Worm (Caenorhabditis elegans): Measurements from ENCODE around the gene inx-11.

inx-11 gene

ce11 chrV:12513900-12514299, 26.9 kb downstream of the inx-11 start:
- no peak for TF ChIP-seq alr-1 (tag; optimal IDR thresholded peaks at IDR 0.05; ENCODE audit: borderline replicate concordance)
- peak; percentile 25 for TF ChIP-seq hpl-2 (GFP tag; optimal IDR thresholded peaks at IDR 0.05)
- TF ChIP-seq lin-35 (GFP tag; optimal IDR thresholded peaks at IDR 0.05), result peak in 1 of 2 experiments; percentile 7
- no peak for TF ChIP-seq lir-3 (tag; optimal IDR thresholded peaks at IDR 0.05; ENCODE audit: poor library complexity)
- TF ChIP-seq nhr-71 (tag; optimal IDR thresholded peaks at IDR 0.05), result peak; percentile 10
- peak; percentile 12 for TF ChIP-seq skn-1 (tag; optimal IDR thresholded peaks at IDR 0.05)
- peak; percentile 1 for TF ChIP-seq nhr-20 (tag; optimal IDR thresholded peaks at IDR 0.05)
- TF ChIP-seq elt-2 (tag; optimal IDR thresholded peaks at IDR 0.05), result peak; percentile 45

DNA sequence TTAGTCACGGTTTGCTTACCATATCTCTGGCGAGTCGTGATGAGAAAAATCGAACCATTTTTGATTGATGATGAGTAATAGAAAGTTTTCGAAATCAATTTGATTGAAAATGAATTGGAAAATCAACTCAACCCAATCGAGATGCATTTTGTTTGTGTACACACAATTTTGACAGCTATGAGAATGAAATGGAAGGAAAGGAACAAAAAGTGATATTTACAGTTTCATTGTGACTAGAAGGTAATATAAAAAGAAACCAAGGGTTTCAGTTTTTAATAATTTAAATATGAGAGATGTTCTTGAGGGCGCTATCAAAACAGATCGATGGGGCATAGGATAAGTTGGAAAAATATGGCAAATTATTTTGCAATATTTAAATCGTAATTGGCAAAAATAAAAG, 30.1 kb downstream of the inx-11 start, which contains the start of gene cal-1:
Gene cal-1, minus strand, starts transcription at position 101 of the 400 bp plus-strand sequence.
- TF ChIP-seq rnt-1 (tag; optimal IDR thresholded peaks at IDR 0.05), result no peak
- no peak for TF ChIP-seq ama-1 (optimal IDR thresholded peaks at IDR 0.05)
- no peak for TF ChIP-seq C16A3.4 (tag; optimal IDR thresholded peaks at IDR 0.05)
- TF ChIP-seq lir-3 (tag; optimal IDR thresholded peaks at IDR 0.05; ENCODE audit: poor library complexity), result no peak
- no peak for TF ChIP-seq unc-86 (tag; optimal IDR thresholded peaks at IDR 0.05)
- no peak for TF ChIP-seq lin-39 (tag; optimal IDR thresholded peaks at IDR 0.05)

ce11 chrV:12517757-12518156, 30.7 kb downstream of the inx-11 start:
- TF ChIP-seq mdl-1 (tag; optimal IDR thresholded peaks at IDR 0.05), result no peak
- TF ChIP-seq zip-4 (GFP tag; optimal IDR thresholded peaks at IDR 0.05), result no peak
- TF ChIP-seq C34B4.2 (tag; optimal IDR thresholded peaks at IDR 0.05), result no peak
- TF ChIP-seq ztf-4 (tag; optimal IDR thresholded peaks at IDR 0.05), result no peak
- TF ChIP-seq lsy-2 (tag; optimal IDR thresholded peaks at IDR 0.05), result peak; percentile 25 to 39
- no peak for TF ChIP-seq aha-1 (tag; optimal IDR thresholded peaks at IDR 0.05)
- no peak for TF ChIP-seq isw-1 (GFP tag; IDR thresholded peaks at IDR 0.05)
- TF ChIP-seq Y116A8C.19 (tag; optimal IDR thresholded peaks at IDR 0.05; ENCODE audit: borderline replicate concordance), result no peak
- TF ChIP-seq C04F5.9 (tag; optimal IDR thresholded peaks at IDR 0.05), result no peak
- TF ChIP-seq fkh-8 (tag; optimal IDR thresholded peaks at IDR 0.05), result no peak
- no peak for TF ChIP-seq lin-35 (GFP tag; optimal IDR thresholded peaks at IDR 0.05)
- TF ChIP-seq unc-62 (GFP tag; optimal IDR thresholded peaks at IDR 0.05), result no peak
- no peak for TF ChIP-seq unc-30 (tag; optimal IDR thresholded peaks at IDR 0.05)
- peak; percentile 82 for TF ChIP-seq lin-14 (GFP tag; optimal IDR thresholded peaks at IDR 0.05)
- TF ChIP-seq mef-2 (tag; optimal IDR thresholded peaks at IDR 0.05), result no peak
- TF ChIP-seq pag-3 (tag; optimal IDR thresholded peaks at IDR 0.05; ENCODE audit: borderline replicate concordance, insufficient read depth), result no peak
- no peak for TF ChIP-seq mab-9 (GFP tag; IDR thresholded peaks at IDR 0.05)
- TF ChIP-seq F16B12.6 (tag; optimal IDR thresholded peaks at IDR 0.05), result no peak
- no peak for TF ChIP-seq ceh-90 (tag; optimal IDR thresholded peaks at IDR 0.05)
- no peak for TF ChIP-seq zag-1 (tag; optimal IDR thresholded peaks at IDR 0.05)
- no peak for TF ChIP-seq lir-3 (tag; optimal IDR thresholded peaks at IDR 0.05; ENCODE audit: poor library complexity)
- no peak for TF ChIP-seq egl-27 (tag; optimal IDR thresholded peaks at IDR 0.05)
- peak; percentile 31 for TF ChIP-seq rnt-1 (tag; optimal IDR thresholded peaks at IDR 0.05)
- TF ChIP-seq pax-3 (tag; optimal IDR thresholded peaks at IDR 0.05), result no peak
- TF ChIP-seq irx-1 (tag; optimal IDR thresholded peaks at IDR 0.05), result no peak
- no peak for TF ChIP-seq mep-1 (tag; optimal IDR thresholded peaks at IDR 0.05)
- no peak for TF ChIP-seq nhr-76 (tag; optimal IDR thresholded peaks at IDR 0.05)
- no peak for TF ChIP-seq dpl-1 (GFP tag; optimal IDR thresholded peaks at IDR 0.05)
- no peak for TF ChIP-seq nhr-77 (tag; optimal IDR thresholded peaks at IDR 0.05)
- TF ChIP-seq nhr-71 (tag; optimal IDR thresholded peaks at IDR 0.05), result peak; percentile 69
- TF ChIP-seq dsc-1 (tag; optimal IDR thresholded peaks at IDR 0.05), result no peak
- TF ChIP-seq lin-15B (tag; optimal IDR thresholded peaks at IDR 0.05), result no peak
- no peak for TF ChIP-seq snpc-4 (tag; optimal IDR thresholded peaks at IDR 0.05)
- no peak for TF ChIP-seq hlh-17 (GFP tag; optimal IDR thresholded peaks at IDR 0.05; ENCODE audit: borderline replicate concordance)
- TF ChIP-seq egl-13 (tag; optimal IDR thresholded peaks at IDR 0.05), result no peak
- TF ChIP-seq swsn-7 (tag; optimal IDR thresholded peaks at IDR 0.05), result no peak
- TF ChIP-seq xbp-1 (tag; optimal IDR thresholded peaks at IDR 0.05), result no peak
- no peak for TF ChIP-seq nhr-12 (tag; optimal IDR thresholded peaks at IDR 0.05)
- TF ChIP-seq hlh-4 (tag; optimal IDR thresholded peaks at IDR 0.05), result no peak
- no peak for TF ChIP-seq sox-4 (tag; optimal IDR thresholded peaks at IDR 0.05)
- TF ChIP-seq elt-2 (tag; optimal IDR thresholded peaks at IDR 0.05), result no peak

All from whole organism, L1 larva.